Worm (Caenorhabditis elegans): ENCODE results near the gene F41G3.5.

F41G3.5 gene

DNA sequence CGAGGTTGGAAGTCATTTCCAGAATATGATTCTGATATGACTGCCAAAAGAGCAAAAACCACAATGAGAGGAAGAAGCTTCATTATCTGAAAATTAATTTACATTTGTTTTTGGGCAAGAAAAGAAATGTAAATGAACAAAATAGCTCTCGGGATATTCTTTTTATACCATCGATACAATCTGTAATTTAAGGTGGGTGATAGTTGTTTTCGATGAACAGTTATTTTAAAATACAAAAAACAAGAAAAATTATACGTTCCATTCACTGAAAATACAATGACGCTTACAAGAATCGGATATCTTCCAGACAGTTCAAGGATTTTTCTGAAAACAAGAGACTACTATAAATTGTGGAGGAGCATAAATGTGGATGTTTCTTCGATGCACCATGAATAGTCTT lies 1.9 kb upstream of the F41G3.5 start, which contains the start of gene ins-15:
TSS of gene ins-15 (minus strand) at position 101 of the 400 bp plus-strand sequence.
- TF ChIP-seq ceh-28 (tag; optimal IDR thresholded peaks at IDR 0.05) (no peak), R02D3.7 (tag; optimal IDR thresholded peaks at IDR 0.05) (no peak), nhr-23 (tag; optimal IDR thresholded peaks at IDR 0.05) (no peak), lsy-12 (tag; optimal IDR thresholded peaks at IDR 0.05) (no peak), ZK546.5 (tag; optimal IDR thresholded peaks at IDR 0.05) (no peak), mml-1 (tag; optimal IDR thresholded peaks at IDR 0.05) (no peak), daf-12 (tag; optimal IDR thresholded peaks at IDR 0.05) (no peak), nhr-67 (tag; optimal IDR thresholded peaks at IDR 0.05) (no peak), nhr-43 (tag; optimal IDR thresholded peaks at IDR 0.05; ENCODE audit: poor library complexity, severe bottlenecking) (no peak), zag-1 (tag; optimal IDR thresholded peaks at IDR 0.05) (no peak), unc-39 (tag; optimal IDR thresholded peaks at IDR 0.05) (no peak), ztf-4 (tag; optimal IDR thresholded peaks at IDR 0.05) (no peak), eor-1 (tag; optimal IDR thresholded peaks at IDR 0.05) (no peak), mdl-1 (tag; optimal IDR thresholded peaks at IDR 0.05) (no peak), elt-1 (tag; optimal IDR thresholded peaks at IDR 0.05) (no peak)

DNA sequence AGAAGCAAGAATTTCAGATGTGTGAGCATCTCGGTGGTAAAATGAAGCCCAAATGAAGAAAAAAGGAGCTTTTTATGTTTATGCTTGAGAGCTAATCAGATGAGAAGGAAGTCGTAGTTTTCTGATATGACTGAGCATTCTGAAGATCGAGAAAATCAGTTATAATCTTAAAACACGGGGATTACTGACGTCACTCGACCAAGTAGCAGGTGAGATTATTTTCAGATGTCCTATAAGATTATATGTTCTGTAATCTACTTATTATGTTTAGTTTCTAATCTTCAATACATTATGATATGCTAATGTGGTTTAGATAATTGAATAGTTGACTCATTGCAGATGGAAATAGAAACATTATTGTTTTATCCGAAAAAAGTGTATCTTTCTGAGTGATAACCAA lies 721 bp upstream of the F41G3.5 start, which contains the start of gene ins-14:
TSS of gene ins-14 (minus strand) at position 32 of the 400 bp plus-strand sequence.
- TF ChIP-seq ceh-9 (tag; optimal IDR thresholded peaks at IDR 0.05) (no peak), daf-12 (tag; optimal IDR thresholded peaks at IDR 0.05) (no peak), ztf-4 (tag; optimal IDR thresholded peaks at IDR 0.05) (no peak), mml-1 (tag; optimal IDR thresholded peaks at IDR 0.05) (no peak), fkh-10 (GFP tag; optimal IDR thresholded peaks at IDR 0.05) (no peak), nfya-1 (tag; optimal IDR thresholded peaks at IDR 0.05; ENCODE audit: insufficient read depth) (no peak), elt-1 (tag; optimal IDR thresholded peaks at IDR 0.05) (no peak), skn-1 (tag; optimal IDR thresholded peaks at IDR 0.05) (no peak), lsy-12 (tag; optimal IDR thresholded peaks at IDR 0.05) (no peak), unc-62 (GFP tag; optimal IDR thresholded peaks at IDR 0.05) (no peak), ceh-82 (tag; optimal IDR thresholded peaks at IDR 0.05) (no peak), nhr-28 (tag; optimal IDR thresholded peaks at IDR 0.05) (no peak), unc-39 (tag; optimal IDR thresholded peaks at IDR 0.05) (no peak)

DNA sequence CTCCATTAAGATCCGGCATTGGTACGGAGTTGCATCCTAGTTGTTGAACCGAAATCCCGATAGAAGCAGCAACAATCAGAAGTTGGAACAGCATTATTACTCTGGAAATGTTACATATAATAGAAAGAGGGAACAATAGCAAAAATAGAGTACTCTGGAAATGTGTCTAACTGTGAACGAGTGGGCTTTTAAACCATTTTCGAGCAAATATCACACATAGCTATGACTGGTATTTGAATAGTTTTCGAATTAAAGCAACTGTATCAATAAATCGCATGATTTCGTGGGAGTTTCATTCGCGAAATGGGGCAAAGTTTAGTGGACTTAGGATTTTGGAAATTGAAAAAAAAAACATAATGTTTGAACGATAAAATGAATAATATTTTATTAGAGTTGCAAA lies 2.9 kb downstream of the F41G3.5 start, which contains the start of gene F41G3.10:
TSS of gene F41G3.10 (minus strand) at position 101 of the 400 bp plus-strand sequence.
- TF ChIP-seq egl-27 (tag; optimal IDR thresholded peaks at IDR 0.05) (no peak), mdl-1 (tag; optimal IDR thresholded peaks at IDR 0.05) (no peak), ama-1 (optimal IDR thresholded peaks at IDR 0.05) (no peak)

ce11 chrII:6750929-6751328 lies 4.4 kb downstream of the F41G3.5 start, which contains the start of gene F41G3.20:
Gene F41G3.20, minus strand, starts transcription at chrII:6751029.
- TF ChIP-seq ztf-11 (tag; optimal IDR thresholded peaks at IDR 0.05) (no peak), nhr-77 (tag; optimal IDR thresholded peaks at IDR 0.05) (no peak), lsy-12 (tag; optimal IDR thresholded peaks at IDR 0.05) (no peak), nhr-43 (tag; optimal IDR thresholded peaks at IDR 0.05; ENCODE audit: poor library complexity, severe bottlenecking) (no peak), fos-1 (tag; optimal IDR thresholded peaks at IDR 0.05) (no peak), ceh-82 (tag; optimal IDR thresholded peaks at IDR 0.05) (no peak), elt-3 (tag; optimal IDR thresholded peaks at IDR 0.05) (no peak), egl-5 (tag; optimal IDR thresholded peaks at IDR 0.05) (no peak), unc-62 (GFP tag; optimal IDR thresholded peaks at IDR 0.05) (no peak), elt-1 (tag; optimal IDR thresholded peaks at IDR 0.05) (no peak), nhr-237 (tag; optimal IDR thresholded peaks at IDR 0.05) (no peak), fkh-10 (GFP tag; optimal IDR thresholded peaks at IDR 0.05) (no peak), nhr-76 (tag; optimal IDR thresholded peaks at IDR 0.05) (no peak), pha-4 (tag; optimal IDR thresholded peaks at IDR 0.05) (no peak), nfya-1 (tag; optimal IDR thresholded peaks at IDR 0.05; ENCODE audit: insufficient read depth) (no peak), nhr-28 (tag; optimal IDR thresholded peaks at IDR 0.05) (no peak)

- TF ChIP-seq fos-1 (tag; optimal IDR thresholded peaks at IDR 0.05): no peak
Measured at ce11 chrII:6752027-6752426, 5.5 kb downstream of the F41G3.5 start, which contains the start of gene F41G3.19. Gene F41G3.19, minus strand, starts transcription at chrII:6752127.

DNA sequence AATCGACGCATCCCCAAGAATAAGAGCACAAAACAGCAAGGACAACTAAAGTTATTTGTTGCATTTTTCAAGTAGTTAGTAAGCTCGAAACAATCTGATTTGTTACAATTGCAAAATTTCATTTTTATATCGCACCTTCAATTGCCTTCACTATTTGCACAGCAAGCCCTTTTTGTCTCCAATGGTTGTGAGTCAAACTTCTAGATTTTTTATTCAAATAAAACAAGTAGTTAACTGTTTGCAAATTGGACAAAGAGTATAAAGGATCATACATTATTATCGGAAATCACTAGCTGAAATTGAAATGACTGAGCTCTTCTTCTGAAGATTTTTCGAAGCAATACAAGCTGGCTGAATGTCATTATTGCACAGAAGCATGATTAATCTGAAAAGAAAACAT lies 6.3 kb downstream of the F41G3.5 start, which contains the start of gene F41G3.21:
TSS of gene F41G3.21 (minus strand) at position 101 of the 400 bp plus-strand sequence.
- TF ChIP-seq tbx-2 (tag; optimal IDR thresholded peaks at IDR 0.05): no peak
- no peak for TF ChIP-seq nhr-67 (tag; optimal IDR thresholded peaks at IDR 0.05)
- TF ChIP-seq nhr-23 (tag; optimal IDR thresholded peaks at IDR 0.05): no peak
- TF ChIP-seq nhr-237 (tag; optimal IDR thresholded peaks at IDR 0.05): no peak
- TF ChIP-seq sea-2 (GFP tag; optimal IDR thresholded peaks at IDR 0.05): no peak
- TF ChIP-seq zag-1 (tag; optimal IDR thresholded peaks at IDR 0.05): no peak
- no peak for TF ChIP-seq elt-3 (tag; optimal IDR thresholded peaks at IDR 0.05)
- TF ChIP-seq nhr-28 (tag; optimal IDR thresholded peaks at IDR 0.05): no peak
- no peak for TF ChIP-seq nhr-11 (tag; optimal IDR thresholded peaks at IDR 0.05)
- TF ChIP-seq elt-2 (tag; optimal IDR thresholded peaks at IDR 0.05): no peak
- TF ChIP-seq nhr-76 (tag; optimal IDR thresholded peaks at IDR 0.05): no peak
- no peak for TF ChIP-seq fkh-10 (GFP tag; optimal IDR thresholded peaks at IDR 0.05)
- no peak for TF ChIP-seq nhr-12 (tag; optimal IDR thresholded peaks at IDR 0.05)
- TF ChIP-seq unc-62 (GFP tag; optimal IDR thresholded peaks at IDR 0.05): no peak
